Worm (Caenorhabditis elegans): ENCODE data around the gene srsy-1.
A peak's percentile ranks its signal among the peaks of the same experiment; 100 is the strongest.

srsy-1 gene

DNA sequence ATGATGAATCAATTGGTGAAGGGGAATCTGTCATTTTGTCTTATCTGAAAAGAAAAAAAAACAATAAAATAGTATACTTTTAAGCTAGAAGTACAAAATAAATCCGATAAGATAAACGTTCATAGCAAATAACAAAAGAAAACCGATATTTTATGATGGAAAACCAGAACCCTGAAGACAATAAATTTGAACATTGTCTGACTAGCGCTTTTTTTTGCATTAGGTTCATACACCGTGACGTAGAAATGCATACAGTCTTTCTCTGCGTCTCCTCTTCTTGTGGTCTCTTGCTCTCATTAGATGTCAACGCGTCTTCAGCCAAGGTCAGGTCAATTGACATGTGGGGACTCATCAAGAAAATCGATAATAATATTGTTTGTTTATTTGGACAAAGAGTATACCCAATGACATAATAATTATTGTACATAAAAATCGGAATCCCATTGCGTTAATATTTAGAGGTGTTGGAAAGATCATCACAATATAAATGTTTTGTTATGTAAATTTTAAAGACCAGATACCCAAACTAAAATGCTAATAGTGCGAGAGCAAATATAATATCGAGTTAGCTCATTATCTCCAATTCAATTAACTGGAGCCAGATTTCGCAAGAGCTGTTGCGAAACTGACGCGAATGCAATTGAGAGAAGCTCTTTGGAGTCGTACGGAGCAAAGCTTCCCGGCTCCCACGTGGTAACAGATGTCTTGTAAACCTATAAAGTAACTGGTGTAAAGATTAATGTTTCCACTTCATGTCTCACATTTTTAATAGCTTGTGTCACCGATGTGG lies 34.5 kb upstream of the srsy-1 start, which contains the start of gene dsh-2 (continued):
- TF ChIP-seq ceh-27 (GFP tag; optimal IDR thresholded peaks at IDR 0.05) (peak; percentile 30), nhr-80 (tag; optimal IDR thresholded peaks at IDR 0.05) (peak; percentile 49), atf-7 (tag; optimal IDR thresholded peaks at IDR 0.05) (no peak), somi-1 (GFP tag; optimal IDR thresholded peaks at IDR 0.05) (no peak), D2030.7 (GFP tag; IDR thresholded peaks at IDR 0.05) (peak; percentile 44), nhr-27 (tag; optimal IDR thresholded peaks at IDR 0.05) (no peak), xnd-1 (tag; optimal IDR thresholded peaks at IDR 0.05) (no peak), zim-3 (tag; optimal IDR thresholded peaks at IDR 0.05) (no peak), lin-40 (tag; optimal IDR thresholded peaks at IDR 0.05) (peak; percentile 33), aptf-2 (GFP tag; conservative IDR thresholded peaks at IDR 0.05) (no peak), lsl-1 (GFP tag; optimal IDR thresholded peaks at IDR 0.05) (peak; percentile 45), dpl-1 (GFP tag; optimal IDR thresholded peaks at IDR 0.05) (no peak), snpc-1.1 (tag; optimal IDR thresholded peaks at IDR 0.05; ENCODE audit: insufficient read depth) (no peak), C17E4.6 (GFP tag; IDR thresholded peaks at IDR 0.05) (no peak), efl-1 (GFP tag; optimal IDR thresholded peaks at IDR 0.05) (peak; percentile 18), tbp1 (GFP tag; optimal IDR thresholded peaks at IDR 0.05) (peak; percentile 44), ceh-79 (tag; optimal IDR thresholded peaks at IDR 0.05) (no peak), fkh-3 (tag; optimal IDR thresholded peaks at IDR 0.05) (no peak), B0035.1 (tag; optimal IDR thresholded peaks at IDR 0.05) (no peak), C06A6.2 (GFP tag; conservative IDR thresholded peaks at IDR 0.05) (no peak), madf-6 (GFP tag; IDR thresholded peaks at IDR 0.05) (peak; percentile 55), F49E8.2 (tag; optimal IDR thresholded peaks at IDR 0.05; ENCODE audit: insufficient read depth) (no peak), lin-26 (GFP tag; IDR thresholded peaks at IDR 0.05) (no peak)

DNA sequence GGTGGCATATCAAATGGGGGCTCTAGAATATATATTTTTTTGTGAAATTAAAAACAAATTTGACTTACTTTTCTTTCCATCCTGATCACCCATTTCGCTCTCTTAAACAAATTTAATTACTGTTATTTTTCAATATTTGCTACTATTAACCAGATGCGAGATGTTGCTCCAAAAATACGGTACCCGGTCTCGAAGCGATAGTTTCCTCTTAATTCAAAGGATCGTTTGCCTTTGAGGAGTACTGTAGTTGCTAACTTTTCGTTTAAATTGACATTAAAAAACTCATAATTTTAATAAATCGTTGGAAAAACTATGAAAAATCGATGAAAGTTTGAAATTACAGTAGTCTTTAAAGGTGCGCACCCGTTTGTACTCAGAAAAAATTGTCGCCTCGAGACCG lies 32.5 kb upstream of the srsy-1 start, which contains the start of gene C04G6.4:
Gene C04G6.4 (minus strand): TSS at position 101 of the 400 bp plus-strand sequence.
- no peak for TF ChIP-seq F10E7.11 (tag; optimal IDR thresholded peaks at IDR 0.05)
- TF ChIP-seq ztf-25 (GFP tag; IDR thresholded peaks at IDR 0.05), result no peak
- no peak for TF ChIP-seq ztf-26 (tag; optimal IDR thresholded peaks at IDR 0.05)
- no peak for TF ChIP-seq F22D6.2 (tag; optimal IDR thresholded peaks at IDR 0.05)
- TF ChIP-seq B0019.2 (GFP tag; conservative IDR thresholded peaks at IDR 0.05), result no peak
- no peak for TF ChIP-seq B0336.3 (GFP tag; IDR thresholded peaks at IDR 0.05)
- no peak for TF ChIP-seq snpc-1.1 (tag; optimal IDR thresholded peaks at IDR 0.05; ENCODE audit: insufficient read depth)
- no peak for TF ChIP-seq akir-1 (GFP tag; optimal IDR thresholded peaks at IDR 0.05)
- TF ChIP-seq D2030.7 (GFP tag; IDR thresholded peaks at IDR 0.05), result no peak

DNA sequence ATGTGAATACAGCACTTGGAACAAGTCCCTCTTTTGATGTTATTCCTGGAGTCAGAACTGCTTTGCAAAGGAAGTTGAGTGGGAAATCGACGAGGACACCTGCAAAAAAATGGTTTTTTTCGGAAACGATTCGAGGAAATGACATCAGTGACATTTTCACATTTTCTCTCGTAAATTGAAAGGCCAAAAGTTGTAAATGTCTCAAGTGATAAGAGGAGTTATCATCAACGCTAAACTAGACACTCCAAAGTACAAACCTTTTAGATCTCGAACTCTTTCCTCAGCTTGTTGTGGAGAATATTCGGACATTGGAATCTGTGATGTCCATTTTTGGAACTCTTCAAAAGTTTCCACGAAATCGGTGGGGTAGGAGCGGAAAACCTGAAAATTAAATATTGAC lies 31.6 kb upstream of the srsy-1 start:
- no peak for TF ChIP-seq ceh-27 (GFP tag; optimal IDR thresholded peaks at IDR 0.05)
- no peak for TF ChIP-seq pha-4 (tag; optimal IDR thresholded peaks at IDR 0.05)
- TF ChIP-seq cebp-1 (GFP tag; IDR thresholded peaks at IDR 0.05), result no peak
- TF ChIP-seq cebp-1 (tag; optimal IDR thresholded peaks at IDR 0.05), result no peak
- TF ChIP-seq athp-1 (tag; optimal IDR thresholded peaks at IDR 0.05), result no peak
- no peak for TF ChIP-seq let-607 (tag; optimal IDR thresholded peaks at IDR 0.05)
- no peak for TF ChIP-seq mes-4 (tag; optimal IDR thresholded peaks at IDR 0.05)
- no peak for TF ChIP-seq hlh-12 (tag; optimal IDR thresholded peaks at IDR 0.05)
- no peak for TF ChIP-seq ceh-58 (GFP tag; IDR thresholded peaks at IDR 0.05)
- TF ChIP-seq sdz-38 (tag; optimal IDR thresholded peaks at IDR 0.05), result no peak
- no peak for TF ChIP-seq snpc-1.3 (tag; optimal IDR thresholded peaks at IDR 0.05; ENCODE audit: insufficient read depth)
- TF ChIP-seq attf-3 (GFP tag; conservative IDR thresholded peaks at IDR 0.05), result no peak

Measured in whole organism, young adult.